Fruit fly (Drosophila melanogaster) whole organism, pupa: ENCODE data around the gene CG14803.

Experiments
- CG10348 ChIP-seq: fragments of 200-800 bp; sonication (Bioruptor generic); IDR thresholded peaks from 2 replicates; pipeline ENCODE4 v1.3.6; 2022; ENCODE audit warnings: missing biosample characterization, missing genetic modification characterization
- CG12605 ChIP-seq: fragments of 200-800 bp; sonication (Bioruptor generic); IDR thresholded peaks from 2 replicates; pipeline ENCODE4 v1.3.6; 2022; ENCODE audit warnings: missing biosample characterization, missing genetic modification characterization
- CG13204 ChIP-seq: fragments of 200-800 bp; sonication (Bioruptor generic); optimal IDR thresholded peaks from 2 replicates; lab custom pipeline; 2018; ENCODE audit warnings: missing biosample characterization, mild to moderate bottlenecking, missing genetic modification characterization, moderate library complexity
- CG14655 ChIP-seq: fragments of 200-800 bp; sonication (Bioruptor generic); optimal IDR thresholded peaks from 3 replicates; lab custom pipeline; 2017; ENCODE audit warnings: mild to moderate bottlenecking, missing biosample characterization, missing genetic modification reagents, missing genetic modification characterization
- CG15710 ChIP-seq: fragments of 200-800 bp; sonication (Bioruptor generic); optimal IDR thresholded peaks from 2 replicates; lab custom pipeline; 2018; ENCODE audit warnings: missing biosample characterization, mild to moderate bottlenecking, missing genetic modification characterization, moderate library complexity
- CG17806 ChIP-seq: fragments of 200-800 bp; sonication (Bioruptor generic); optimal IDR thresholded peaks from 2 replicates; lab custom pipeline; 2018; ENCODE audit warnings: missing biosample characterization, mild to moderate bottlenecking, missing genetic modification characterization, moderate library complexity
- CG32121 ChIP-seq: fragments of 200-800 bp; sonication (Bioruptor generic); IDR thresholded peaks from 2 replicates; pipeline ENCODE4 v1.3.6; 2022; ENCODE audit warnings: missing biosample characterization, missing genetic modification characterization
- CG34367 ChIP-seq: fragments of 200-800 bp; sonication (Bioruptor generic); optimal IDR thresholded peaks from 2 replicates; lab custom pipeline; 2018; ENCODE audit warnings: missing biosample characterization, mild to moderate bottlenecking, missing genetic modification characterization
- CG4496 ChIP-seq: fragments of 200-800 bp; sonication (Bioruptor generic); IDR thresholded peaks from 3 replicates; pipeline ENCODE4 v1.3.6; 2022; ENCODE audit warnings: missing biosample characterization, missing genetic modification characterization
- CG8159 ChIP-seq: fragments of 200-800 bp; sonication (Bioruptor generic); optimal IDR thresholded peaks from 3 replicates; lab custom pipeline; 2018; ENCODE audit warnings: missing biosample characterization, mild to moderate bottlenecking, missing genetic modification characterization, moderate library complexity
- CG8301 ChIP-seq: fragments of 200-800 bp; sonication (Bioruptor generic); optimal IDR thresholded peaks from 2 replicates; lab custom pipeline; 2018; ENCODE audit warnings: missing biosample characterization, mild to moderate bottlenecking, missing genetic modification characterization
- CG9948 ChIP-seq: fragments of 200-800 bp; sonication (Bioruptor generic); optimal IDR thresholded peaks from 2 replicates; lab custom pipeline; 2018; ENCODE audit warnings: missing biosample characterization, mild to moderate bottlenecking, missing genetic modification characterization, moderate library complexity
- D1 ChIP-seq: fragments of 200-800 bp; sonication (Bioruptor generic); optimal IDR thresholded peaks from 2 replicates; lab custom pipeline; 2018; ENCODE audit warnings: missing biosample characterization, mild to moderate bottlenecking, missing genetic modification characterization, moderate library complexity
- EcR ChIP-seq: fragments of 200-800 bp; sonication (Bioruptor generic); optimal IDR thresholded peaks from 3 replicates; lab custom pipeline; 2019; ENCODE audit warnings: missing biosample characterization, missing genetic modification characterization, mild to moderate bottlenecking, moderate library complexity, missing genetic modification reagents
- Ets98B ChIP-seq: fragments of 200-800 bp; sonication (Bioruptor generic); IDR thresholded peaks from 2 replicates; pipeline ENCODE4 v1.3.6; 2022; ENCODE audit warnings: missing biosample characterization, missing genetic modification characterization
- Pif1A ChIP-seq: fragments of 200-800 bp; sonication (Bioruptor generic); optimal IDR thresholded peaks from 3 replicates; lab custom pipeline; 2016; ENCODE audit warnings: missing biosample characterization, missing genetic modification characterization
- Pif1B ChIP-seq: fragments of 200-800 bp; sonication (Bioruptor generic); optimal IDR thresholded peaks from 3 replicates; lab custom pipeline; 2016; ENCODE audit warnings: missing biosample characterization, missing genetic modification characterization
- Snoo ChIP-seq: fragments of 200-800 bp; sonication (Bioruptor generic); optimal IDR thresholded peaks from 3 replicates; lab custom pipeline; 2017; ENCODE audit warnings: missing biosample characterization, mild to moderate bottlenecking, missing genetic modification characterization, inconsistent platforms
- fd96Ca ChIP-seq: fragments of 200-800 bp; sonication (Bioruptor generic); IDR thresholded peaks from 3 replicates; pipeline ENCODE4 v1.3.6; 2022; ENCODE audit warnings: missing biosample characterization, missing genetic modification characterization
- gl ChIP-seq: fragments of 200-800 bp; sonication (Bioruptor generic); optimal IDR thresholded peaks from 2 replicates; lab custom pipeline; 2018; ENCODE audit warnings: missing biosample characterization, mild to moderate bottlenecking, missing genetic modification characterization
- rn ChIP-seq: fragments of 200-800 bp; sonication (Bioruptor generic); IDR thresholded peaks from 2 replicates; pipeline ENCODE4 v1.3.6; 2022; ENCODE audit warnings: missing biosample characterization, missing genetic modification characterization

CG14803 gene

DNA sequence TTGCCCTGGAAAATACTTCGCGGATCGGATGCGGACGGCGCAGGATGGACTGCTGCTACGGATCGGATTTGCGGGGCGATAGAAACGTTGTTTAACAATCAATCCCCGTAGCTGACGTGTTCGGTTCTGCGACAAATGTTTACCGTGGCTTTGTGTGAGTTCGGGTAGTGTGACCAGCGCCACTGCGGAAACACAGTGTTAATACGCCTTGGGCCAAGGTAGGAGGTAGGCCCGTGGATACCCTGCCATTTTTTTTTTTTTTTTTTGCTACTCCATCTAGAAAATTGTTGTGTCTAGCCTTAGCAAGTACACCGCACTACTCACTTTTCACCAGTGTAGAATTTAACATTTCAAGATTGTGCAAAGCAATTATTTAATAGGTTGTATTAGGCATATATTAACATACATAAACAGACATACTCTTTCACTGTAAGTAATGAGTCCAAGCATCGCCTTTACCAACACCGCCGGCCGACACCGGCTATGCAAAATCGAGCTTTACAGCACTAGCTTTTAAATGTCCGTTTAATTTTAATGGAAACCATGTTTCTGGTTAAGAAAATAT, 7.0 kb upstream of the CG14803 start, which contains the start of gene deltaCOP:
TSS of gene deltaCOP (minus strand) at position 171 of the 565 bp plus-strand sequence.
- TF ChIP-seq D1 (tag; lab: Kevin White, UChicago) (no peak), Snoo (tag; lab: Kevin White, UChicago) (peak; percentile 76), CG13204 (GFP tag; lab: Kevin White, UChicago) (no peak), CG8159 (tag; lab: Kevin White, UChicago) (no peak), CG34367 (tag; lab: Kevin White, UChicago) (no peak), Pif1B (no peak), EcR (peak; percentile 15), CG9948 (tag; lab: Kevin White, UChicago) (peak; percentile 63), CG8301 (tag; lab: Kevin White, UChicago) (no peak), rn (peak; percentile 47; the same call in 1 of the 2 replicates), CG10348 (GFP tag; lab: Robert Waterston, UW) (peak; percentile 57), fd96Ca (GFP tag; lab: Robert Waterston, UW) (peak; percentile 86), CG32121 (GFP tag; lab: Robert Waterston, UW) (peak; percentile 70), Ets98B (GFP tag; lab: Robert Waterston, UW) (peak; percentile 75), CG15710 (peak; percentile 75), Pif1A (GFP tag; lab: Kevin White, UChicago) (no peak), CG14655 (GFP tag; lab: Kevin White, UChicago) (no peak), gl (tag; lab: Kevin White, UChicago) (peak; percentile 43), CG12605 (peak; percentile 52; the same call in 1 of the 2 replicates), CG17806 (tag; lab: Kevin White, UChicago) (peak; percentile 54), CG4496 (peak; percentile 69; the same call in 2 of the 3 replicates)

DNA sequence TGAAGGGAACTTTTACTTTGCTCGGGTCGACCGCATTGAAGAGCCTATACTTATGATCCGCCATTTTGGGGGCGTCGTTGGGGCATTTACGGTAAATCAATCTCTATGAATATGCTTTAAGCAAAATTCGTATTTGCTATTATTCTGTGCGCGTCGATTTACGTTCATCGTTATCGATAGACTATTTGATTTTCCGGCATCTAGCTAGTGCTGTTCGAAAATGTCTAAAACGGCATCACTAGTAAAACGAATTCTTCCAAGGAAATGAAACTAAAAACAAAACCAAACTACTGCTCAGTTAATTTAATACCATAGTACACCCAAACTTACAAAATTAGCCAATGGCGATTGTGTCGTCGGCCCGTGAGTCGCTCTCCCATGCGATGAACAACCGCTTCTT, 3.0 kb upstream of the CG14803 start, which contains the start of the genes Gcna and MED18:
TSS of gene Gcna (minus strand) at position 163 of the 400 bp plus-strand sequence.
TSS of gene MED18 (plus strand) at position 237 of the 400 bp plus-strand sequence.
- TF ChIP-seq Snoo (tag; lab: Kevin White, UChicago) (no peak), CG8159 (tag; lab: Kevin White, UChicago) (no peak), CG12605 (no peak), CG13204 (GFP tag; lab: Kevin White, UChicago) (no peak)

DNA sequence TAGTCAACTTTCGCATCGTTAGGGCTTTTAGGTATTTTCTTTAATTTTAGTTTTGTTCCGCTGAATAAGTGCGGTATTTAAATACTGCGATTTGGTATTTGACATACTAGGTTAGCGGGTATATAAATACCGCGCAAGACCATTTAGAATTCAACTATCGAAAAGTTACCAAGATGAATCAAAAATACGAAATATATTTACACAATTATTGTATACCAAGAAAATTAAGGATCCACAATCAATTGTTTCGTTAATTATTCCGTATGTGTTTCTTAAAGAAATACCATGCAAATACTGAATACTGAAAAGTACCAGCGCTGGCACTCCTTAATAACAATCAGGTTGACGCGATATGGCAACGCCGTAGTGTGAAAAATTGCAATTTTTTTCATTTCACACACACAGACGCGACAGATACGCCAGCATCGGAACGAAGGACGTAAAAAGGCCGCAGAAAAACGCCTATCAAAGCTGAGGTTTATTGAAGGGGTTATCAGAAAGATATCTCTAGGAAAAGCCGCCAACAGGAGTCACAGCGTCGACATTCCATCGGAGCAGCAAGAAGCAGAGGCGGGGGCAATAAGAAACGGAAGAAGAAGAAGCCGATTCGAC, 5.0 kb downstream of the CG14803 start, which contains the start of the genes Pgam5 and Vps26:
TSS of gene Pgam5 (minus strand) at position 51 of the 612 bp plus-strand sequence.
TSS of gene Vps26 (plus strand) at position 339 of the 612 bp plus-strand sequence.
- no peak for TF ChIP-seq CG8159 (tag; lab: Kevin White, UChicago)
- TF ChIP-seq CG15710: no peak

DNA sequence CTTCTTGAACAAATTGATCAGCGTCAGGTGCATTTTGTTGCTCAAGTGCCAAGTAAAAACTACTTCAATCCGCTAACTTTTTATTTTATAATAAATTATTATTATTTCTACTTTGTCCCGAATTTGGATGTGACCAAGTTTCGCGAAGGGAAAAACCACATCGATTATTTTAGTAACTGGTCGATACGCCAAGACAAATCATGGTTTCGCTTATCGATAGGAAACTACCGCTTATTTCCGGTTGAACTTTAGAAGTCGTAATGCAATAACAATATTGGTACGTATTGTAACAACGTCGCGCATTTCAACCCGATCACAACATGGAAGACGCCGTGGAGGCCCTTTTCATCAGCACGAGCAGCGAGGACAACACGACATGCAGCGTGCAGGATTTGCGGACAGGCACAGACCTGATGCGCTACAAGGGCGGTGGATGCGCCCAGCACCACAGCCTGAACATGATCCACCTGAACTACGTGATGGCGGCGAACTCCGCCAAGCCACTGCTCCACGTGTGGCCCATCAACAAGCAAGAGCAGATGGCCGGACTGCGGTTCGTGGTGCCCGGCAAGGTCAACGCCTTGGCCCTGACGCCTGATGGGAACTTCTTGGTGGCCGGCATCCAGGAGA, 8.6 kb downstream of the CG14803 start, which contains the start of the genes CG14817 and CG14805:
TSS of gene CG14817 (minus strand) at position 164 of the 630 bp plus-strand sequence.
TSS of gene CG14805 (plus strand) at position 211 of the 630 bp plus-strand sequence.
- TF ChIP-seq Pif1A (GFP tag; lab: Kevin White, UChicago) (no peak), Snoo (tag; lab: Kevin White, UChicago) (peak; percentile 82), gl (tag; lab: Kevin White, UChicago) (peak; percentile 54), CG15710 (peak; percentile 34), CG8159 (tag; lab: Kevin White, UChicago) (no peak), CG34367 (tag; lab: Kevin White, UChicago) (peak; percentile 58), CG17806 (tag; lab: Kevin White, UChicago) (peak; percentile 4), rn (no peak), fd96Ca (GFP tag; lab: Robert Waterston, UW) (no peak), D1 (tag; lab: Kevin White, UChicago) (no peak), CG14655 (GFP tag; lab: Kevin White, UChicago) (no peak), CG4496 (peak; percentile 76), CG32121 (GFP tag; lab: Robert Waterston, UW) (no peak), EcR (peak; percentile 62), CG13204 (GFP tag; lab: Kevin White, UChicago) (no peak), CG10348 (GFP tag; lab: Robert Waterston, UW) (no peak), Ets98B (GFP tag; lab: Robert Waterston, UW) (peak; percentile 8; the same call in 1 of the 2 replicates), CG9948 (tag; lab: Kevin White, UChicago) (no peak), Pif1B (no peak), CG12605 (no peak), CG8301 (tag; lab: Kevin White, UChicago) (no peak)

DNA sequence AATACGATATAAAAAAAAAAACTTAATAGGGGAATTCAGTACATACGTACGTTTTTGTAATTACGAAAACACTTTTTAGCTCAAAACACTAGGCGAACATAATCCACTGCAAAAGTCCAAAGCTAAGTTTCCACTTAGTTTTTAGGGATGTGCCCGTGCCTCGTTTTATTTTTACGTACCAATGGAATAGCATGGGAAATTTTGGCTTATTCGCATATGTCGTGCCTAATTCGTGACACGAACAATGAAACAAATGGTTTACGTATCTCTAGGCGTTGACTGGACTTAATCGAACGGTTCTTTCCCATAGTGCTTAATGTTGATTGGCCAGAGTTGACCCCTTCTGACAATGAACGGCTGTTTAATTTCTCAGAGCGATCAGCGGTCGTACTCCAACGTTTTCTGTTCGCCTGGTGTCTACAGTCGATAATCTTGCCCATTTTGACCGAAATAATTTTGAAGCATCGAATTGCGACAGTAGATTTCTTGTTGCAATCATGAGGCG, 11.0 kb downstream of the CG14803 start, which contains the start of gene CG14818:
TSS of gene CG14818 (minus strand) at position 169 of the 505 bp plus-strand sequence.
- TF ChIP-seq CG12605 (0 out of 2 replicates have a peak, but pooled peaks have one; percentile 24), Ets98B (GFP tag; lab: Robert Waterston, UW) (peak; percentile 17; the same call in 1 of the 2 replicates), CG13204 (GFP tag; lab: Kevin White, UChicago) (no peak), D1 (tag; lab: Kevin White, UChicago) (no peak), Snoo (tag; lab: Kevin White, UChicago) (peak; percentile 49), CG34367 (tag; lab: Kevin White, UChicago) (peak; percentile 36), CG15710 (peak; percentile 46), gl (tag; lab: Kevin White, UChicago) (no peak), CG8301 (tag; lab: Kevin White, UChicago) (peak; percentile 43), CG9948 (tag; lab: Kevin White, UChicago) (peak; percentile 30), CG14655 (GFP tag; lab: Kevin White, UChicago) (no peak), fd96Ca (GFP tag; lab: Robert Waterston, UW) (peak; percentile 71), EcR (no peak), CG10348 (GFP tag; lab: Robert Waterston, UW) (no peak), rn (peak; percentile 38; the same call in 1 of the 2 replicates), CG8159 (tag; lab: Kevin White, UChicago) (peak; percentile 39), CG17806 (tag; lab: Kevin White, UChicago) (peak; percentile 33), CG4496 (peak; percentile 44; the same call in 1 of the 3 replicates), CG32121 (GFP tag; lab: Robert Waterston, UW) (no peak), Pif1A (GFP tag; lab: Kevin White, UChicago) (no peak), Pif1B (no peak)
